Fruit fly (Drosophila melanogaster): ENCODE measurements around the gene Rbf.
A peak's percentile ranks its signal among the peaks of the same experiment; 100 is the strongest.

Rbf gene

dm6 chrX:769639-770124 is 31.6 kb downstream of the Rbf start, which contains the start of gene fz3:
Gene fz3, plus strand, starts transcription at chrX:769945.
- TF ChIP-seq Smox (GFP tag; optimal IDR thresholded peaks at IDR 0.05): peak; percentile 73
- TF ChIP-seq CG6163 (GFP tag; IDR thresholded peaks at IDR 0.05): peak; percentile 80
- peak; percentile 71 for TF ChIP-seq cyc (GFP tag; optimal IDR thresholded peaks at IDR 0.05)
- peak in 1 of 2 experiments; percentile 58 for TF ChIP-seq salr (GFP tag; optimal IDR thresholded peaks at IDR 0.05)
- peak; percentile 76 for TF ChIP-seq pdm3 (GFP tag; optimal IDR thresholded peaks at IDR 0.05)
- TF ChIP-seq Blimp-1 (GFP tag; optimal IDR thresholded peaks at IDR 0.05): peak; percentile 15
- peak; percentile 66 for TF ChIP-seq CG6792 (GFP tag; optimal IDR thresholded peaks at IDR 0.05)
- peak; percentile 64; the same call in 2 of the 3 replicates for TF ChIP-seq CG8119 (GFP tag; IDR thresholded peaks at IDR 0.05)
- peak; percentile 76 for TF ChIP-seq vri (GFP tag; optimal IDR thresholded peaks at IDR 0.05)
- TF ChIP-seq CG10631 (GFP tag; optimal IDR thresholded peaks at IDR 0.05): peak; percentile 77
- peak; percentile 40 for TF ChIP-seq CG11762 (GFP tag; optimal IDR thresholded peaks at IDR 0.05; ENCODE audit: insufficient read depth)
- TF ChIP-seq CG10669 (GFP tag; optimal IDR thresholded peaks at IDR 0.05): peak; percentile 73
- TF ChIP-seq Hr39 (GFP tag; optimal IDR thresholded peaks at IDR 0.05): peak; percentile 74
- peak; percentile 24 for TF ChIP-seq CG16779 (tag; optimal IDR thresholded peaks at IDR 0.05)
- peak; percentile 62 for TF ChIP-seq dac (GFP tag; optimal IDR thresholded peaks at IDR 0.05)
- TF ChIP-seq Eip75B (GFP tag; optimal IDR thresholded peaks at IDR 0.05): peak; percentile 80
- peak; percentile 94 for TF ChIP-seq Eip78C (GFP tag)
- no peak for TF ChIP-seq Gug (GFP tag; IDR thresholded peaks at IDR 0.05)
- peak; percentile 36 for TF ChIP-seq spab (GFP tag; optimal IDR thresholded peaks at IDR 0.05)
- peak; percentile 44 for TF ChIP-seq CG11902 (GFP tag; optimal IDR thresholded peaks at IDR 0.05)
- peak; percentile 47 to 76 for TF ChIP-seq ss (GFP tag; optimal IDR thresholded peaks at IDR 0.05)
- no peak for TF ChIP-seq Sox15 (GFP tag; optimal IDR thresholded peaks at IDR 0.05)
- peak; percentile 89 for TF ChIP-seq svp (GFP tag)
- TF ChIP-seq CG31627 (GFP tag; optimal IDR thresholded peaks at IDR 0.05): peak; percentile 61
- no peak for TF ChIP-seq Eip93F (GFP tag; optimal IDR thresholded peaks at IDR 0.05)
- no peak for TF ChIP-seq fd85E (GFP tag; optimal IDR thresholded peaks at IDR 0.05)
- TF ChIP-seq CG7368 (GFP tag; optimal IDR thresholded peaks at IDR 0.05): peak; percentile 62
- peak; percentile 66 for TF ChIP-seq CG3032 (tag; optimal IDR thresholded peaks at IDR 0.05)
- peak; percentile 73 for TF ChIP-seq dsx (GFP tag; optimal IDR thresholded peaks at IDR 0.05; ENCODE audit: poor library complexity, severe bottlenecking)
- TF ChIP-seq Met (GFP tag; optimal IDR thresholded peaks at IDR 0.05): peak; percentile 82
- TF ChIP-seq achi (GFP tag; optimal IDR thresholded peaks at IDR 0.05): peak; percentile 64
- no peak for TF ChIP-seq Hr38 (GFP tag; optimal IDR thresholded peaks at IDR 0.05)
- TF ChIP-seq esn (GFP tag; optimal IDR thresholded peaks at IDR 0.05): peak; percentile 82
- TF ChIP-seq CG8319 (GFP tag; optimal IDR thresholded peaks at IDR 0.05): peak; percentile 31
- peak; percentile 76 for TF ChIP-seq net (GFP tag; optimal IDR thresholded peaks at IDR 0.05)
- TF ChIP-seq topi (GFP tag; optimal IDR thresholded peaks at IDR 0.05): peak; percentile 86
- TF ChIP-seq fkh (GFP tag; optimal IDR thresholded peaks at IDR 0.05): no peak
- TF ChIP-seq Sox102F (GFP tag; optimal IDR thresholded peaks at IDR 0.05): peak; percentile 86
- peak; percentile 47 for TF ChIP-seq fd59A (GFP tag; optimal IDR thresholded peaks at IDR 0.05)
- TF ChIP-seq acj6 (GFP tag; optimal IDR thresholded peaks at IDR 0.05): peak; percentile 59
- peak; percentile 65 for TF ChIP-seq Ets21C (GFP tag; optimal IDR thresholded peaks at IDR 0.05)
- TF ChIP-seq OdsH (GFP tag; optimal IDR thresholded peaks at IDR 0.05): peak; percentile 70
- peak; percentile 81 for TF ChIP-seq lz (GFP tag; optimal IDR thresholded peaks at IDR 0.05)
- TF ChIP-seq CG4318 (GFP tag; optimal IDR thresholded peaks at IDR 0.05): peak; percentile 28
- TF ChIP-seq CG15336 (GFP tag; IDR thresholded peaks at IDR 0.05): peak; percentile 74
- TF ChIP-seq Sox14 (GFP tag; optimal IDR thresholded peaks at IDR 0.05): peak; percentile 76
- TF ChIP-seq CG34406 (GFP tag; optimal IDR thresholded peaks at IDR 0.05): peak; percentile 65
- TF ChIP-seq CG11294 (GFP tag; IDR thresholded peaks at IDR 0.05): no peak
- peak; percentile 67 for TF ChIP-seq eg (GFP tag; IDR thresholded peaks at IDR 0.05)
- peak; percentile 64 for TF ChIP-seq CG32006 (GFP tag; optimal IDR thresholded peaks at IDR 0.05)
- TF ChIP-seq CG9139 (GFP tag; optimal IDR thresholded peaks at IDR 0.05): peak; percentile 44
- peak; percentile 72 for TF ChIP-seq CG6808 (GFP tag; optimal IDR thresholded peaks at IDR 0.05)
